Fruit fly (Drosophila melanogaster): ENCODE results near the gene PolZ2.

Gene PolZ2

DNA sequence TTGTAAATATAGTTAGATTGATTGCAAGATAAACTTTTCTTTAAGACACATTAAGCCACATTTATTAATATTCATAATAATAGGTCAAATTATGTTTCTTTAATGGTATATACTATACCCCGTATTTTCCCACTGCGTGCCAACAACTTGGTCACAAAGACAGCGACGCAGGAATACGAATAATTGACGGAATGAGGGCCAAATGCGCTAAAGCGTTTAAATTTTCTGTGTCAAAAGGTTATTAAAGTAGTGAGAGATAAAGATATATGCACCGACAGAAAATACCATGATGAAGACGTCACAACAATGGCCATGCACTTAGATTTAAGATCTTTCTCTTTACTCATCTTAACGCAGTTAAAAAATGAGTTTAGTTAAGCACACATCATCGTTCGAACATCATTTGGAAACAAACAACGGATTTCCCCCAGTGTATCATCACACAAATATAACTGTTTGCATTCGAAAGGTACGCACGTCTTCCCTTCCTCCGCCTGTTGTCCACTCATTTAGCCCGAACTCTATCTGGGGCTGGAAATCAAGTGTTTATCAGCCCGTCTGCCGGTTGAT, 31.8 kb downstream of the PolZ2 start (continued):
- no peak for TF ChIP-seq pros (GFP tag; optimal IDR thresholded peaks at IDR 0.05)
- TF ChIP-seq run (tag; optimal IDR thresholded peaks at IDR 0.05) = no peak
- TF ChIP-seq Camta (GFP tag; optimal IDR thresholded peaks at IDR 0.05) = peak; percentile 62
- no peak for TF ChIP-seq Blimp-1 (GFP tag; optimal IDR thresholded peaks at IDR 0.05)
- peak; percentile 64 for TF ChIP-seq gcm2 (GFP tag; optimal IDR thresholded peaks at IDR 0.05)
- TF ChIP-seq dmrt11E (tag; optimal IDR thresholded peaks at IDR 0.05) = peak; percentile 52
- peak; percentile 69 for TF ChIP-seq lmd (GFP tag; IDR thresholded peaks at IDR 0.05)
- no peak for TF ChIP-seq dan (GFP tag; IDR thresholded peaks at IDR 0.05)
- TF ChIP-seq Eip74EF (GFP tag; optimal IDR thresholded peaks at IDR 0.05) = peak in 1 of 2 experiments; percentile 65
- TF ChIP-seq Tbp (GFP tag; optimal IDR thresholded peaks at IDR 0.05) = no peak
- peak; percentile 48 for TF ChIP-seq scrt (GFP tag; optimal IDR thresholded peaks at IDR 0.05)
- TF ChIP-seq Usf (GFP tag; optimal IDR thresholded peaks at IDR 0.05) = peak; percentile 6
- no peak for TF ChIP-seq CG1832 (GFP tag; optimal IDR thresholded peaks at IDR 0.05)
- TF ChIP-seq ham (GFP tag; IDR thresholded peaks at IDR 0.05) = no peak
- no peak for TF ChIP-seq Kr (GFP tag; optimal IDR thresholded peaks at IDR 0.05)
- TF ChIP-seq Mes4 (GFP tag; optimal IDR thresholded peaks at IDR 0.05) = peak; percentile 70
- TF ChIP-seq fru (optimal IDR thresholded peaks at IDR 0.05) = no peak
- no peak for TF ChIP-seq CG7963 (GFP tag; IDR thresholded peaks at IDR 0.05; ENCODE audit: partially characterized antibody)
- TF ChIP-seq CG6854 (GFP tag; optimal IDR thresholded peaks at IDR 0.05) = no peak
- peak; percentile 55 for TF ChIP-seq CG13624 (GFP tag; optimal IDR thresholded peaks at IDR 0.05)
- TF ChIP-seq CG2116 (GFP tag; optimal IDR thresholded peaks at IDR 0.05) = peak; percentile 19
- no peak for TF ChIP-seq CG15479 (GFP tag; optimal IDR thresholded peaks at IDR 0.05)
- TF ChIP-seq Opbp (GFP tag; IDR thresholded peaks at IDR 0.05; ENCODE audit: partially characterized antibody) = no peak
- peak; percentile 9 for TF ChIP-seq Vsx1 (GFP tag; optimal IDR thresholded peaks at IDR 0.05)
- TF ChIP-seq Dref (GFP tag; IDR thresholded peaks at IDR 0.05) = no peak
- peak; percentile 6 for TF ChIP-seq CG12942 (GFP tag; optimal IDR thresholded peaks at IDR 0.05)
- TF ChIP-seq br (optimal IDR thresholded peaks at IDR 0.05) = no peak
- TF ChIP-seq psq (GFP tag; optimal IDR thresholded peaks at IDR 0.05) = no peak
- peak; percentile 20 for TF ChIP-seq CG10462 (GFP tag; optimal IDR thresholded peaks at IDR 0.05)
- no peak for TF ChIP-seq CG31365 (tag; optimal IDR thresholded peaks at IDR 0.05)
- TF ChIP-seq lov (optimal IDR thresholded peaks at IDR 0.05) = no peak
- TF ChIP-seq lov (GFP tag; IDR thresholded peaks at IDR 0.05) = peak; percentile 84
- TF ChIP-seq trem (tag; optimal IDR thresholded peaks at IDR 0.05) = peak; percentile 12
- TF ChIP-seq CG3281 (GFP tag; optimal IDR thresholded peaks at IDR 0.05) = peak; percentile 3
- TF ChIP-seq CG10366 (GFP tag; IDR thresholded peaks at IDR 0.05) = no peak; the same call in 1 of the 2 replicates
- peak; percentile 53 for TF ChIP-seq ap (GFP tag; IDR thresholded peaks at IDR 0.05)
- TF ChIP-seq CG3065 (GFP tag; optimal IDR thresholded peaks at IDR 0.05) = no peak
- TF ChIP-seq Fer2 (tag; optimal IDR thresholded peaks at IDR 0.05) = no peak
- TF ChIP-seq btn (GFP tag; optimal IDR thresholded peaks at IDR 0.05) = peak; percentile 50
- peak; percentile 49; the same call in 1 of the 2 replicates for TF ChIP-seq ttk (GFP tag; IDR thresholded peaks at IDR 0.05)
- peak; percentile 74 for TF ChIP-seq CoRest (tag; optimal IDR thresholded peaks at IDR 0.05)
- TF ChIP-seq CG32767 (GFP tag; IDR thresholded peaks at IDR 0.05) = no peak
- TF ChIP-seq Nf-YB (GFP tag; optimal IDR thresholded peaks at IDR 0.05) = peak; percentile 32
- TF ChIP-seq CG12659 (GFP tag; optimal IDR thresholded peaks at IDR 0.05) = peak; percentile 62
- peak in 1 of 3 experiments; percentile 67 for TF ChIP-seq lola (GFP tag; optimal IDR thresholded peaks at IDR 0.05)
- TF ChIP-seq E2f1 (GFP tag; IDR thresholded peaks at IDR 0.05) = peak; percentile 23; the same call in 1 of the 2 replicates
- TF ChIP-seq CG33557 (GFP tag; optimal IDR thresholded peaks at IDR 0.05) = no peak
- peak; percentile 47 for TF ChIP-seq tap (tag; optimal IDR thresholded peaks at IDR 0.05)
- TF ChIP-seq CG11456 (GFP tag; IDR thresholded peaks at IDR 0.05) = peak; percentile 66; the same call in 1 of the 3 replicates
- TF ChIP-seq hbn (GFP tag; IDR thresholded peaks at IDR 0.05; ENCODE audit: partially characterized antibody) = no peak
- no peak for TF ChIP-seq Doc2 (GFP tag; IDR thresholded peaks at IDR 0.05)

Data from whole organism, embryonic.